Worm (Caenorhabditis elegans) whole organism, dauer: ENCODE results near the gene tmem-17.

Source experiments
- unc-62 ChIP-seq: sonication (generic microtip); optimal IDR thresholded peaks from 2 replicates; lab custom pipeline; 2017; ENCODE audit warnings: missing biosample characterization, missing genetic modification reagents, missing genetic modification characterization

The tmem-17 gene

ce11 chrIII:7101814-7102477, 31.9 kb downstream of the tmem-17 start:
- TF ChIP-seq unc-62 (GFP tag; lab: Kevin White, UChicago), result no peak

- TF ChIP-seq unc-62 (GFP tag; lab: Kevin White, UChicago), result no peak
Observed at ce11 chrIII:7103940-7104440, 33.9 kb downstream of the tmem-17 start, which contains the start of gene cpg-2. Gene cpg-2 (minus strand): TSS chrIII:7103990.

ce11 chrIII:7106854-7107253, 36.8 kb downstream of the tmem-17 start:
- no peak for TF ChIP-seq unc-62 (GFP tag; lab: Kevin White, UChicago)

ce11 chrIII:7107965-7108364, 37.9 kb downstream of the tmem-17 start, which contains the start of gene odd-1:
Gene odd-1 (plus strand): TSS chrIII:7108313.
- TF ChIP-seq unc-62 (GFP tag; lab: Kevin White, UChicago), result no peak

ce11 chrIII:7111793-7112192, 41.7 kb downstream of the tmem-17 start, which contains the start of gene B0280.7:
Gene B0280.7 (minus strand): TSS chrIII:7111893.
- TF ChIP-seq unc-62 (GFP tag; lab: Kevin White, UChicago), result no peak

ce11 chrIII:7112285-7112684, 42.2 kb downstream of the tmem-17 start:
- TF ChIP-seq unc-62 (GFP tag; lab: Kevin White, UChicago), result no peak

- no peak for TF ChIP-seq unc-62 (GFP tag; lab: Kevin White, UChicago)
Observed at ce11 chrIII:7114952-7115488, 44.9 kb downstream of the tmem-17 start, which contains the start of gene nhr-10. Gene nhr-10 (minus strand): TSS chrIII:7115438.

- TF ChIP-seq unc-62 (GFP tag; lab: Kevin White, UChicago), result no peak
Observed at ce11 chrIII:7116615-7117252, 46.7 kb downstream of the tmem-17 start.

- TF ChIP-seq unc-62 (GFP tag; lab: Kevin White, UChicago), result no peak
Observed at ce11 chrIII:7120477-7120876, 50.4 kb downstream of the tmem-17 start.
